Worm (Caenorhabditis elegans): Measurements from ENCODE around the gene fbxa-169.

fbxa-169 gene

DNA sequence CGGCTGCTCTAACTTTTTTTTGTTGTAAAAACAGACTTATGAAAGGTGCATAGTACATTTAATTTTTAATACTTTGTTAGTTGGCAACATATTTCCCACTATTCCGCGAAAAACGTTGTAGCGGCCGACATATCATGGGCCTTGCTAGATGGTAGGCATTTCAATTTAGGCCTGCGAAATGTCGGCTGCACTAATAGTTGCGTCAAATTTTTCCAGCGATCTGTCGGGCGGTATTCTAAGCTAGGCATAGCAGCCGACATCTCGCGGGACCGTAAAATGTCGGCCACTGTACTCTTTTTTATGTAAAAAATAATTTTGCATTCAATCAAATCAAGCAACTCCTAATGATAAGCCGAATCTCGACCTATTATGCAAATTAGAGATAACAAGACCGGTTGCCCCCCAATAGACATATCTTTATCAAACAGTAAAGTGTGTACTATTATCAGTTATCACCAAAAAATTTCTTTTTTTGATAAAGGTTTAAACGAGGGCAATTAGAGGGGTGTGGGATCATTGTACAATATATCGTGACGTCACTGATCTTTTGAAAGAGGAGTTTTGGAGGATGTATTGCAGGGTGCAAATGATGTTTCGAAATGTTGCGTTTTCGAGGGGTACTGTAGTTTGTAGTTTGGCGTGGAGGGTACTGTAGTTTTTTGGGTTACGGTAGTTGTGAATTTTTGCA, 16.8 kb downstream of the fbxa-169 start (continued):
- TF ChIP-seq nhr-102 (tag; optimal IDR thresholded peaks at IDR 0.05) (no peak), saeg-2 (GFP tag; IDR thresholded peaks at IDR 0.05) (no peak), ZK337.2 (GFP tag; IDR thresholded peaks at IDR 0.05) (no peak), dmd-6 (GFP tag; IDR thresholded peaks at IDR 0.05) (peak; percentile 85), egl-43 (GFP tag; IDR thresholded peaks at IDR 0.05) (no peak), ceh-32 (tag; optimal IDR thresholded peaks at IDR 0.05; ENCODE audit: poor library complexity) (no peak), snpc-4 (tag; optimal IDR thresholded peaks at IDR 0.05) (no peak), skn-1 (tag; optimal IDR thresholded peaks at IDR 0.05) (no peak), mdt-29 (GFP tag; IDR thresholded peaks at IDR 0.05) (no peak), Y5F2A.4 (GFP tag; optimal IDR thresholded peaks at IDR 0.05) (no peak), fkh-10 (GFP tag; optimal IDR thresholded peaks at IDR 0.05) (no peak), aha-1 (tag) (peak; percentile 69), sdz-12 (GFP tag; optimal IDR thresholded peaks at IDR 0.05) (no peak), lsy-2 (tag; optimal IDR thresholded peaks at IDR 0.05) (peak in 1 of 2 experiments; percentile 78), nhr-10 (tag; optimal IDR thresholded peaks at IDR 0.05) (peak; percentile 5), lim-7 (GFP tag; IDR thresholded peaks at IDR 0.05) (no peak), lin-13 (GFP tag; optimal IDR thresholded peaks at IDR 0.05) (no peak), lin-39 (tag; optimal IDR thresholded peaks at IDR 0.05) (no peak), T26A8.4 (GFP tag; IDR thresholded peaks at IDR 0.05) (no peak), set-16 (GFP tag; IDR thresholded peaks at IDR 0.05) (no peak), unc-62 (GFP tag; optimal IDR thresholded peaks at IDR 0.05 in 1 of 2) (no peak), unc-62 (tag; optimal IDR thresholded peaks at IDR 0.05) (no peak), fos-1 (tag; optimal IDR thresholded peaks at IDR 0.05) (no peak), hlh-30 (tag; optimal IDR thresholded peaks at IDR 0.05; ENCODE audit: insufficient read depth) (peak; percentile 22), unc-130 (GFP tag; optimal IDR thresholded peaks at IDR 0.05) (no peak), nhr-77 (tag; optimal IDR thresholded peaks at IDR 0.05) (peak; percentile 85), pha-4 (GFP tag; IDR thresholded peaks at IDR 0.05) (no peak), pha-4 (tag; optimal IDR thresholded peaks at IDR 0.05) (no peak), nhr-237 (tag; optimal IDR thresholded peaks at IDR 0.05) (no peak), mxl-3 (GFP tag; optimal IDR thresholded peaks at IDR 0.05) (peak; percentile 31), ctbp-1 (GFP tag; IDR thresholded peaks at IDR 0.05) (no peak), F44E2.7 (GFP tag; IDR thresholded peaks at IDR 0.05) (no peak), F49E8.2 (tag; optimal IDR thresholded peaks at IDR 0.05; ENCODE audit: borderline replicate concordance) (no peak), lin-29 (GFP tag; IDR thresholded peaks at IDR 0.05) (no peak), lin-1 (GFP tag; IDR thresholded peaks at IDR 0.05) (no peak), mxl-2 (GFP tag; conservative IDR thresholded peaks at IDR 0.05) (no peak), nhr-76 (tag; optimal IDR thresholded peaks at IDR 0.05) (no peak), ceh-82 (tag; optimal IDR thresholded peaks at IDR 0.05) (no peak), ceh-20 (GFP tag; IDR thresholded peaks at IDR 0.05) (no peak), daf-19 (GFP tag; conservative IDR thresholded peaks at IDR 0.05) (no peak), zip-11 (GFP tag; IDR thresholded peaks at IDR 0.05) (no peak), ztf-7 (tag; optimal IDR thresholded peaks at IDR 0.05) (no peak), dmd-9 (GFP tag; IDR thresholded peaks at IDR 0.05) (no peak), nhr-42 (GFP tag; IDR thresholded peaks at IDR 0.05) (no peak), nhr-6 (tag; optimal IDR thresholded peaks at IDR 0.05) (no peak), ces-1 (GFP tag; optimal IDR thresholded peaks at IDR 0.05) (no peak), lin-38 (GFP tag; IDR thresholded peaks at IDR 0.05) (no peak), ZK546.5 (tag; optimal IDR thresholded peaks at IDR 0.05) (no peak), ama-1 (optimal IDR thresholded peaks at IDR 0.05) (no peak), daf-12 (tag; optimal IDR thresholded peaks at IDR 0.05) (no peak), egl-27 (tag; optimal IDR thresholded peaks at IDR 0.05) (no peak), Y48G9A.11 (GFP tag; IDR thresholded peaks at IDR 0.05) (no peak), mdl-1 (tag; optimal IDR thresholded peaks at IDR 0.05) (peak in 1 of 2 experiments; percentile 54)

Data from whole organism, L4 larva.